Worm (Caenorhabditis elegans) whole organism, L3 larva: Measurements from ENCODE around the gene pri-1.

Source experiments
- fkh-2 ChIP-seq: fragments of 150-350 bp; optimal IDR thresholded peaks from 2 replicates; lab custom pipeline; 2014; ENCODE audit warnings: missing biosample characterization, missing genetic modification reagents, missing genetic modification characterization
- lin-15B ChIP-seq: fragments of 150-350 bp; optimal IDR thresholded peaks from 2 replicates; lab custom pipeline; 2014; ENCODE audit warnings: missing biosample characterization, missing genetic modification characterization
- nhr-12 ChIP-seq: fragments of 150-350 bp; optimal IDR thresholded peaks from 2 replicates; lab custom pipeline; 2014; ENCODE audit warnings: missing biosample characterization, missing genetic modification characterization
- nhr-23 ChIP-seq: fragments of 150-350 bp; optimal IDR thresholded peaks from 2 replicates; lab custom pipeline; 2014; ENCODE audit warnings: missing biosample characterization, missing genetic modification reagents, missing genetic modification characterization
- nhr-76 ChIP-seq: fragments of 150-350 bp; sonication (generic microtip); optimal IDR thresholded peaks from 5 replicates; lab custom pipeline; 2014; ENCODE audit warnings: missing biosample characterization, missing genetic modification characterization
- pha-4 ChIP-seq: fragments of 150-350 bp; optimal IDR thresholded peaks from 2 replicates; lab custom pipeline; 2014; ENCODE audit warnings: missing biosample characterization, missing genetic modification reagents, missing genetic modification characterization
- pqm-1 ChIP-seq: fragments of 150-350 bp; optimal IDR thresholded peaks from 2 replicates; lab custom pipeline; 2017; ENCODE audit warnings: missing biosample characterization, missing genetic modification characterization, inconsistent platforms

DNA sequence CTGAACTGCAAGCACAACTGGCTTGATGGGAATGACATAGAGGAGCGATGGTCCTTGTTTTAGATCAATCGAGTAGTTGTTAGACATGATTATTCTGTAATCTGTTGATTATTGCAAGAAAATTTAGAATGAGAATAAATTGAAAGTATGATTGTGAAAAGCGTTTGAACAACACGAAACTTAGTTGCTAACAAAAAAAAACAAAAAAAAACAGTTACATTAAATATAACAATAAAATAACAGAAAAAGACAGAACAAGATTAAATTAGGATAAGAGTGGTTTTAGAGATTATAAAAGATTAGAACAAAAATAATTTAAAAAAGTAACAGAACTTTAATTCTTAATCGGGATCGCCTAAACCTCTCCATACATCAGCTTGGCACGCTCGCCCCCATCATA, 50.8 kb downstream of the pri-1 start, which contains the start of gene C48B4.9:
- TF ChIP-seq nhr-76 (tag; lab: Kevin White, UChicago) (no peak), fkh-2 (tag; lab: Kevin White, UChicago) (no peak), nhr-12 (tag; lab: Kevin White, UChicago) (no peak), pqm-1 (tag; lab: Kevin White, UChicago) (no peak), nhr-23 (tag; lab: Kevin White, UChicago) (no peak), pha-4 (no peak), lin-15B (tag; lab: Kevin White, UChicago) (no peak)
